Fruit fly (Drosophila melanogaster) whole organism, embryonic: ENCODE results near the gene CG45487.

Experiments used
- Atf6 ChIP-seq: fragments of 200-800 bp; sonication (Bioruptor generic); IDR thresholded peaks from 2 replicates; pipeline ENCODE4 v1.3.6; 2022; ENCODE audit warnings: missing biosample characterization, missing genetic modification characterization
- Awh ChIP-seq: fragments of 200-800 bp; sonication (Bioruptor generic); IDR thresholded peaks from 2 replicates; pipeline ENCODE4, ENCODE4 v1.3.6; 2022; ENCODE audit warnings: missing biosample characterization, missing genetic modification characterization
- BEAF-32 ChIP-seq: fragments of 200-800 bp; sonication (Bioruptor generic); optimal IDR thresholded peaks from 3 replicates; lab custom pipeline; 2017; ENCODE audit warnings: missing biosample characterization, missing genetic modification characterization, mild to moderate bottlenecking, moderate library complexity, missing genetic modification reagents
- CG10431 ChIP-seq: fragments of 200-800 bp; sonication (Bioruptor generic); optimal IDR thresholded peaks from 3 replicates; lab custom pipeline; 2018; ENCODE audit warnings: missing biosample characterization, mild to moderate bottlenecking, missing genetic modification characterization
- CG10462 ChIP-seq: fragments of 200-800 bp; sonication (Bioruptor generic); optimal IDR thresholded peaks from 2 replicates; lab custom pipeline; 2016; ENCODE audit warnings: missing biosample characterization, missing genetic modification characterization
- CG11695 ChIP-seq: fragments of 200-800 bp; sonication (Bioruptor generic); IDR thresholded peaks from 3 replicates; pipeline ENCODE4 v1.3.6; 2022; ENCODE audit warnings: missing biosample characterization, missing genetic modification characterization
- CG11723 ChIP-seq: fragments of 200-800 bp; sonication (Bioruptor generic); optimal IDR thresholded peaks from 2 replicates; lab custom pipeline; 2017; ENCODE audit warnings: missing biosample characterization, mild to moderate bottlenecking, missing genetic modification characterization
- CG13287 ChIP-seq: fragments of 200-800 bp; sonication (Bioruptor generic); IDR thresholded peaks from 2 replicates; pipeline ENCODE4 v1.3.6; 2022; ENCODE audit warnings: missing biosample characterization, missing genetic modification characterization; ENCODE audit not compliant: partially characterized antibody
- CG14710 ChIP-seq: fragments of 200-800 bp; sonication (Bioruptor generic); optimal IDR thresholded peaks from 3 replicates; lab custom pipeline; 2019; ENCODE audit warnings: missing biosample characterization, mild to moderate bottlenecking, missing genetic modification characterization, moderate library complexity
- CG15073 ChIP-seq: fragments of 200-800 bp; sonication (Bioruptor generic); optimal IDR thresholded peaks from 2 replicates; lab custom pipeline; 2016; ENCODE audit warnings: missing biosample characterization, missing genetic modification characterization
- CG17385 ChIP-seq: fragments of 200-800 bp; sonication (Bioruptor generic); optimal IDR thresholded peaks from 3 replicates; lab custom pipeline; 2018; ENCODE audit warnings: missing biosample characterization, mild to moderate bottlenecking, missing genetic modification characterization
- CG17912 ChIP-seq: fragments of 200-800 bp; sonication (Bioruptor generic); optimal IDR thresholded peaks from 2 replicates; lab custom pipeline; 2018; ENCODE audit warnings: missing biosample characterization, mild to moderate bottlenecking, missing genetic modification characterization
- CG1832 ChIP-seq: fragments of 200-800 bp; sonication (Bioruptor generic); optimal IDR thresholded peaks from 2 replicates; lab custom pipeline; 2017; ENCODE audit warnings: missing biosample characterization, mild to moderate bottlenecking, missing genetic modification characterization, inconsistent platforms
- CG2120 ChIP-seq: fragments of 200-800 bp; sonication (Bioruptor generic); optimal IDR thresholded peaks from 3 replicates; lab custom pipeline; 2016; ENCODE audit warnings: missing biosample characterization, missing genetic modification characterization
- CG30403 ChIP-seq: fragments of 200-800 bp; sonication (Bioruptor generic); optimal IDR thresholded peaks from 3 replicates; lab custom pipeline; 2016; ENCODE audit warnings: missing biosample characterization, missing genetic modification characterization
- CG32532 ChIP-seq: fragments of 200-800 bp; sonication (Bioruptor generic); IDR thresholded peaks from 2 replicates; pipeline ENCODE4 v1.3.6; 2022; ENCODE audit warnings: missing biosample characterization, missing genetic modification characterization
- CG33557 ChIP-seq: fragments of 200-800 bp; sonication (Bioruptor generic); optimal IDR thresholded peaks from 2 replicates; lab custom pipeline; 2019; ENCODE audit warnings: missing biosample characterization, mild to moderate bottlenecking, missing genetic modification characterization, moderate library complexity
- CG34422 ChIP-seq: fragments of 200-800 bp; sonication (Bioruptor generic); IDR thresholded peaks from 3 replicates; pipeline ENCODE4 v1.3.6; 2022; ENCODE audit warnings: missing biosample characterization, missing genetic modification characterization
- CG4328 ChIP-seq: fragments of 200-800 bp; sonication (Bioruptor generic); optimal IDR thresholded peaks from 3 replicates; lab custom pipeline; 2017; ENCODE audit warnings: missing biosample characterization, missing genetic modification reagents, missing genetic modification characterization
- CG6654 ChIP-seq: fragments of 200-800 bp; sonication (Bioruptor generic); optimal IDR thresholded peaks from 2 replicates; lab custom pipeline; 2017; ENCODE audit warnings: missing biosample characterization, mild to moderate bottlenecking, missing genetic modification characterization
- CG7556 ChIP-seq: fragments of 200-800 bp; sonication (Bioruptor generic); optimal IDR thresholded peaks from 2 replicates; lab custom pipeline; 2017; ENCODE audit warnings: missing biosample characterization, mild to moderate bottlenecking, missing genetic modification characterization
- CoRest ChIP-seq: fragments of 200-800 bp; sonication (Bioruptor generic); optimal IDR thresholded peaks from 3 replicates; lab custom pipeline; 2018; ENCODE audit warnings: missing biosample characterization, mild to moderate bottlenecking, missing genetic modification characterization, moderate library complexity
- CrebB ChIP-seq: fragments of 200-800 bp; sonication (Bioruptor generic); optimal IDR thresholded peaks from 3 replicates; lab custom pipeline; 2018; ENCODE audit warnings: missing biosample characterization, mild to moderate bottlenecking, missing genetic modification characterization
- Deaf1 ChIP-seq: fragments of 200-800 bp; optimal IDR thresholded peaks from 3 replicates; lab custom pipeline; 2019; ENCODE audit warnings: missing biosample characterization, mild to moderate bottlenecking, missing genetic modification characterization, moderate library complexity
- Dll ChIP-seq: fragments of 200-800 bp; sonication (Bioruptor generic); IDR thresholded peaks from 4 replicates; pipeline ENCODE4 v1.3.6; 2022; ENCODE audit warnings: missing biosample characterization, missing genetic modification characterization; ENCODE audit not compliant: partially characterized antibody
- Dp ChIP-seq: fragments of 200-800 bp; sonication (Bioruptor generic); optimal IDR thresholded peaks from 2 replicates; lab custom pipeline; 2018; ENCODE audit warnings: missing biosample characterization, mild to moderate bottlenecking, missing genetic modification characterization, moderate library complexity
- Eip74EF ChIP-seq, 2 experiments: fragments of 200-800 bp in 1 of 2; fragments of >200 bp in 1 of 2; sonication (Bioruptor generic) in 1 of 2; optimal IDR thresholded peaks; 2 replicates each; lab custom pipeline; 2017 to 2019; ENCODE audit warnings: missing biosample characterization in 2 of 2, missing genetic modification characterization in 2 of 2, mild to moderate bottlenecking in 1 of 2, moderate library complexity in 1 of 2
- Mad ChIP-seq: fragments of 200-800 bp; sonication (Bioruptor generic); optimal IDR thresholded peaks from 2 replicates; lab custom pipeline; 2016; ENCODE audit warnings: missing biosample characterization, missing genetic modification characterization
- Med ChIP-seq: fragments of 200-800 bp; sonication (Bioruptor generic); peaks from one replicate; lab custom pipeline; 2016; ENCODE audit warnings: missing biosample characterization, missing genetic modification characterization, mild to moderate bottlenecking, inconsistent platforms, moderate library complexity
- NfI ChIP-seq: fragments of 200-800 bp; sonication (Bioruptor generic); optimal IDR thresholded peaks from 3 replicates; lab custom pipeline; 2018; ENCODE audit warnings: missing biosample characterization, mild to moderate bottlenecking, missing genetic modification characterization, moderate library complexity
- Sin3A ChIP-seq: fragments of >200 bp; optimal IDR thresholded peaks from 2 replicates; lab custom pipeline; 2018
- Sox100B ChIP-seq: fragments of 200-800 bp; sonication (Bioruptor generic); optimal IDR thresholded peaks from 3 replicates; lab custom pipeline; 2018; ENCODE audit warnings: missing biosample characterization, mild to moderate bottlenecking, missing genetic modification characterization
- Trl ChIP-seq, 3 experiments: fragments of >200 bp in 2 of 3; fragments of 200-800 bp in 1 of 3; sonication (Bioruptor generic) in 1 of 3; optimal IDR thresholded peaks; 2 replicates in 1 of 3; 3 replicates in 2 of 3; lab custom pipeline; 2016 to 2017; ENCODE audit warnings: missing biosample characterization in 1 of 3, missing genetic modification characterization in 1 of 3
- Xbp1 ChIP-seq: fragments of 200-800 bp; sonication (Bioruptor generic); optimal IDR thresholded peaks from 3 replicates; lab custom pipeline; 2016; ENCODE audit warnings: missing biosample characterization, mild to moderate bottlenecking, missing genetic modification characterization
- chn ChIP-seq: fragments of 200-800 bp; sonication (Bioruptor generic); optimal IDR thresholded peaks from 2 replicates; lab custom pipeline; 2016; ENCODE audit warnings: missing biosample characterization, missing genetic modification characterization
- dysf ChIP-seq: fragments of 200-800 bp; sonication (Bioruptor generic); IDR thresholded peaks from 3 replicates; pipeline ENCODE4 v1.3.6; 2022; ENCODE audit warnings: missing biosample characterization, missing genetic modification characterization
- exex ChIP-seq: fragments of 200-800 bp; sonication (Bioruptor generic); optimal IDR thresholded peaks from 4 replicates; lab custom pipeline; 2018; ENCODE audit warnings: missing biosample characterization, mild to moderate bottlenecking, missing genetic modification characterization, moderate library complexity
- ftz-f1 ChIP-seq: fragments of 200-800 bp; sonication (Bioruptor generic); optimal IDR thresholded peaks from 2 replicates; lab custom pipeline; 2016; ENCODE audit warnings: missing biosample characterization, missing genetic modification characterization
- gem ChIP-seq: fragments of 200-800 bp; sonication (Bioruptor generic); optimal IDR thresholded peaks from 2 replicates; lab custom pipeline; 2019; ENCODE audit warnings: missing biosample characterization, mild to moderate bottlenecking, missing genetic modification characterization, moderate library complexity
- grau ChIP-seq: fragments of 200-800 bp; optimal IDR thresholded peaks from 3 replicates; lab custom pipeline; 2019; ENCODE audit warnings: missing biosample characterization, mild to moderate bottlenecking, missing genetic modification characterization, moderate library complexity
- lilli ChIP-seq: fragments of 200-800 bp; sonication (Bioruptor generic); optimal IDR thresholded peaks from 3 replicates; lab custom pipeline; 2016; ENCODE audit warnings: missing biosample characterization, missing genetic modification characterization
- pfk ChIP-seq: fragments of 200-800 bp; sonication (Bioruptor generic); optimal IDR thresholded peaks from 2 replicates; lab custom pipeline; 2018; ENCODE audit warnings: missing biosample characterization, mild to moderate bottlenecking, missing genetic modification characterization, moderate library complexity
- repo ChIP-seq: fragments of 200-800 bp; sonication (Bioruptor generic); optimal IDR thresholded peaks from 2 replicates; lab custom pipeline; 2016; ENCODE audit warnings: missing biosample characterization, missing genetic modification characterization
- row ChIP-seq: fragments of 200-800 bp; sonication (Bioruptor generic); IDR thresholded peaks from 3 replicates; pipeline ENCODE4 v1.3.6; 2022; ENCODE audit warnings: missing biosample characterization, missing genetic modification characterization
- sens ChIP-seq: fragments of 200-800 bp; sonication (Bioruptor generic); peaks from one replicate; lab custom pipeline; 2016; ENCODE audit warnings: missing biosample characterization, missing genetic modification characterization
- slbo ChIP-seq: fragments of 200-800 bp; sonication (Bioruptor generic); IDR thresholded peaks from 2 replicates; pipeline ENCODE4 v1.3.6; 2022; ENCODE audit warnings: missing biosample characterization, missing genetic modification characterization
- sob ChIP-seq: fragments of 200-800 bp; sonication (Bioruptor generic); IDR thresholded peaks from 2 replicates; pipeline ENCODE4 v1.3.6; 2022; ENCODE audit warnings: missing biosample characterization, missing genetic modification characterization
- tgo ChIP-seq: fragments of 200-800 bp; sonication (Bioruptor generic); IDR thresholded peaks from 3 replicates; pipeline ENCODE4 v1.3.6; 2022; ENCODE audit warnings: missing biosample characterization, missing genetic modification characterization
- tll ChIP-seq, 2 experiments: fragments of 200-800 bp in 1 of 2; fragments of >200 bp in 1 of 2; sonication (Bioruptor generic) in 1 of 2; optimal IDR thresholded peaks; 2 replicates each; lab custom pipeline; 2017 to 2019; ENCODE audit warnings: missing biosample characterization in 2 of 2, missing genetic modification characterization in 2 of 2, mild to moderate bottlenecking in 1 of 2, moderate library complexity in 1 of 2
- wek ChIP-seq: fragments of 200-800 bp; sonication (Bioruptor generic); optimal IDR thresholded peaks from 3 replicates; lab custom pipeline; 2018; ENCODE audit warnings: missing biosample characterization, mild to moderate bottlenecking, missing genetic modification characterization, moderate library complexity

CG45487 gene

dm6 chrX:19897991-19898473, 17.0 kb downstream of the CG45487 start (continued):
- TF ChIP-seq CG13287 (GFP tag; lab: Robert Waterston, UW) (no peak), chn (GFP tag; lab: Kevin White, UChicago) (no peak), Sin3A (lab: Kevin White, UChicago) (no peak), grau (tag; lab: Kevin White, UChicago) (peak; percentile 27), Trl (optimal IDR thresholded peaks at IDR 0.05; lab: Kevin White, UChicago) (peak in 1 of 2 experiments; percentile 6), Trl (GFP tag; optimal IDR thresholded peaks at IDR 0.05; lab: Kevin White, UChicago) (no peak), CG32532 (GFP tag; lab: Robert Waterston, UW) (no peak), Dll (no peak), sob (no peak), Mad (GFP tag; lab: Kevin White, UChicago) (no peak), sens (GFP tag; lab: Kevin White, UChicago) (peak; percentile 35), lilli (GFP tag; lab: Kevin White, UChicago) (no peak), Eip74EF (GFP tag; optimal IDR thresholded peaks at IDR 0.05; lab: Kevin White, UChicago) (no peak), BEAF-32 (peak; percentile 6), Sox100B (GFP tag; lab: Kevin White, UChicago) (no peak), CG15073 (GFP tag; lab: Kevin White, UChicago) (no peak), CG10462 (GFP tag; lab: Kevin White, UChicago) (no peak), CG34422 (no peak), NfI (GFP tag; lab: Kevin White, UChicago) (no peak), Awh (GFP tag; lab: Robert Waterston, UW) (no peak), CG6654 (GFP tag; lab: Kevin White, UChicago) (no peak), slbo (GFP tag; lab: Robert Waterston, UW) (no peak), ftz-f1 (no peak), tgo (GFP tag; lab: Robert Waterston, UW) (no peak), CrebB (tag; lab: Kevin White, UChicago) (no peak), CG11723 (GFP tag; lab: Kevin White, UChicago) (no peak), Deaf1 (tag; lab: Kevin White, UChicago) (peak; percentile 94), CG11695 (GFP tag; lab: Robert Waterston, UW) (peak; percentile 39; the same call in 1 of the 3 replicates), CoRest (peak; percentile 4), pfk (GFP tag; lab: Kevin White, UChicago) (no peak), CG33557 (GFP tag; lab: Kevin White, UChicago) (peak; percentile 21), Xbp1 (GFP tag; lab: Kevin White, UChicago) (no peak), dysf (GFP tag; lab: Robert Waterston, UW) (no peak), CG1832 (GFP tag; lab: Kevin White, UChicago) (peak; percentile 47), CG17385 (GFP tag; lab: Kevin White, UChicago) (no peak), CG30403 (GFP tag; lab: Kevin White, UChicago) (no peak), CG17912 (GFP tag; lab: Kevin White, UChicago) (no peak), CG14710 (tag; lab: Kevin White, UChicago) (no peak), repo (GFP tag; lab: Kevin White, UChicago) (no peak), gem (tag; lab: Kevin White, UChicago) (no peak), wek (GFP tag; lab: Kevin White, UChicago) (no peak), CG7556 (GFP tag; lab: Kevin White, UChicago) (no peak), CG4328 (no peak), CG10431 (GFP tag; lab: Kevin White, UChicago) (no peak), CG2120 (peak; percentile 16), Dp (GFP tag; lab: Kevin White, UChicago) (no peak), exex (tag; lab: Kevin White, UChicago) (no peak), tll (GFP tag; optimal IDR thresholded peaks at IDR 0.05; lab: Kevin White, UChicago) (peak in 1 of 2 experiments; percentile 70), Atf6 (no peak), row (GFP tag; lab: Robert Waterston, UW) (peak; percentile 60), Med (peak; percentile 67)
